Worm (Caenorhabditis elegans): Measurements from ENCODE around the gene twf-2.
A peak's percentile ranks its signal among the peaks of the same experiment; 100 is the strongest.

DNA sequence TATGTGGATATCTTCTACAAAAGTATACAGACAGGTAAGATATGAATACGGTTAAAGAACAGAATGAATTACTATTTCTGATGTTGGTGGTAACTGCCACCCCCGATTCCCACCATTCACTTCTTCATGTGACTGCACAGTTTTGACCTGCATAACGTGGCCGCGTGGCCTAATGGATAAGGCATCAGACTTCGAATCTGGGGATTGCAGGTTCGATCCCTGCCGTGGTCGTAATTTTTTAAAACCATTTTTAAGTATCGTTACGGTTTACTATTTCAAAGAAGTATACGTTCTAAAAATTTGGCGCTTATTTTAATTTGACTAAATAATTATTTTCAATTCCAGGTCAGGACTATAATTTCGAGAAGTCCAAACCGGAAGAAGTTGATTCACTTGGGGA lies 15.3 kb downstream of the twf-2 start:
- no peak for TF ChIP-seq rec-8 (tag; optimal IDR thresholded peaks at IDR 0.05)
- TF ChIP-seq F57A8.1 (GFP tag; optimal IDR thresholded peaks at IDR 0.05) = no peak
- no peak for TF ChIP-seq F37B4.10 (GFP tag; IDR thresholded peaks at IDR 0.05)
- TF ChIP-seq ztf-22 (GFP tag; optimal IDR thresholded peaks at IDR 0.05) = no peak
- peak; percentile 50 for TF ChIP-seq snpc-4 (GFP tag; optimal IDR thresholded peaks at IDR 0.05)
- TF ChIP-seq snpc-4 (tag; optimal IDR thresholded peaks at IDR 0.05) = peak in 3 of 4 experiments; percentile 20 to 73 (median 57)
- TF ChIP-seq akir-1 (GFP tag; optimal IDR thresholded peaks at IDR 0.05) = no peak
- TF ChIP-seq F33H1.4 (GFP tag; IDR thresholded peaks at IDR 0.05) = no peak
- TF ChIP-seq aptf-3 (GFP tag; IDR thresholded peaks at IDR 0.05) = no peak
- no peak for TF ChIP-seq nhr-179 (tag; optimal IDR thresholded peaks at IDR 0.05)
- no peak for TF ChIP-seq K12H6.12 (tag; optimal IDR thresholded peaks at IDR 0.05)
- TF ChIP-seq mes-4 (tag; optimal IDR thresholded peaks at IDR 0.05) = no peak
- TF ChIP-seq dpff-1 (tag; optimal IDR thresholded peaks at IDR 0.05) = no peak
- no peak for TF ChIP-seq ets-4 (GFP tag; optimal IDR thresholded peaks at IDR 0.05)
